Worm (Caenorhabditis elegans) whole organism, L2 larva: Measurements from ENCODE around the gene R151.2.

Source experiments
- C34F6.9 ChIP-seq: fragments of 150-350 bp; optimal IDR thresholded peaks from 2 replicates; lab custom pipeline; 2014; ENCODE audit warnings: missing biosample characterization, missing genetic modification characterization
- F13H6.1 ChIP-seq: sonication (generic microtip); optimal IDR thresholded peaks from 2 replicates; lab custom pipeline; 2016; ENCODE audit warnings: missing genetic modification characterization, missing compliant biosample characterization
- R02D3.7 ChIP-seq: fragments of 150-350 bp; optimal IDR thresholded peaks from 2 replicates; lab custom pipeline; 2014; ENCODE audit warnings: missing biosample characterization, missing genetic modification characterization
- Y55F3AM.14 ChIP-seq: fragments of 200-800 bp; sonication (Bioruptor generic); optimal IDR thresholded peaks from 2 replicates; lab custom pipeline; 2018; ENCODE audit warnings: mild to moderate bottlenecking, missing genetic modification characterization, missing compliant biosample characterization
- alr-1 ChIP-seq: fragments of 150-350 bp; optimal IDR thresholded peaks from 2 replicates; lab custom pipeline; 2014; ENCODE audit warnings: missing biosample characterization, missing genetic modification characterization
- aly-2 ChIP-seq: fragments of 150-350 bp; optimal IDR thresholded peaks from 2 replicates; lab custom pipeline; 2014; ENCODE audit warnings: missing biosample characterization, missing genetic modification characterization
- ama-1 ChIP-seq: fragments of 150-350 bp; optimal IDR thresholded peaks from 2 replicates; lab custom pipeline; 2018; ENCODE audit warnings: inconsistent platforms
- blmp-1 ChIP-seq: sonication (generic microtip); optimal IDR thresholded peaks from 2 replicates; lab custom pipeline; 2017; ENCODE audit warnings: missing genetic modification characterization, mild to moderate bottlenecking, missing compliant biosample characterization, antibody characterized with exemption, moderate library complexity; ENCODE audit not compliant: insufficient read depth
- ceh-16 ChIP-seq: fragments of 150-350 bp; optimal IDR thresholded peaks from 2 replicates; lab custom pipeline; 2014; ENCODE audit warnings: missing biosample characterization, missing genetic modification characterization
- ceh-82 ChIP-seq: fragments of 150-350 bp; optimal IDR thresholded peaks from 2 replicates; lab custom pipeline; 2014; ENCODE audit warnings: missing biosample characterization, missing genetic modification characterization
- crh-2 ChIP-seq: sonication (generic microtip); optimal IDR thresholded peaks from 2 replicates; lab custom pipeline; 2017; ENCODE audit warnings: missing biosample characterization, missing genetic modification characterization
- egl-27 ChIP-seq: sonication (generic microtip); optimal IDR thresholded peaks from 3 replicates; lab custom pipeline; 2017; ENCODE audit warnings: missing biosample characterization, missing genetic modification reagents, missing genetic modification characterization
- elt-1 ChIP-seq: fragments of 150-350 bp; optimal IDR thresholded peaks from 2 replicates; lab custom pipeline; 2014; ENCODE audit warnings: missing biosample characterization, missing genetic modification characterization
- elt-3 ChIP-seq: sonication (generic microtip); optimal IDR thresholded peaks from 2 replicates; lab custom pipeline; 2017; ENCODE audit warnings: missing biosample characterization, missing genetic modification characterization
- fos-1 ChIP-seq: fragments of 150-350 bp; optimal IDR thresholded peaks from 2 replicates; lab custom pipeline; 2014; ENCODE audit warnings: missing biosample characterization, missing genetic modification characterization
- gmeb-1 ChIP-seq: fragments of 150-350 bp; optimal IDR thresholded peaks from 2 replicates; lab custom pipeline; 2014; ENCODE audit warnings: missing biosample characterization, missing genetic modification characterization
- lin-39 ChIP-seq: fragments of 150-350 bp; optimal IDR thresholded peaks from 2 replicates; lab custom pipeline; 2014; ENCODE audit warnings: missing biosample characterization, missing genetic modification reagents, missing genetic modification characterization
- lsy-2 ChIP-seq, 2 experiments: fragments of 150-350 bp in 1 of 2; sonication (generic microtip) in 1 of 2; optimal IDR thresholded peaks; 2 replicates each; lab custom pipeline; 2014 to 2017; ENCODE audit warnings: missing biosample characterization in 2 of 2, missing genetic modification characterization in 2 of 2
- mbf-1 ChIP-seq: sonication (generic microtip); optimal IDR thresholded peaks from 2 replicates; lab custom pipeline; 2017; ENCODE audit warnings: missing biosample characterization, missing genetic modification characterization
- mdl-1 ChIP-seq, 2 experiments: fragments of 150-350 bp in 1 of 2; sonication (generic microtip) in 1 of 2; optimal IDR thresholded peaks; 2 replicates each; lab custom pipeline; 2017; ENCODE audit warnings: missing biosample characterization in 2 of 2, missing genetic modification characterization in 2 of 2
- nhr-10 ChIP-seq: sonication (generic microtip); optimal IDR thresholded peaks from 2 replicates; lab custom pipeline; 2017; ENCODE audit warnings: missing biosample characterization, missing genetic modification characterization
- nhr-11 ChIP-seq: fragments of 150-350 bp; optimal IDR thresholded peaks from 2 replicates; lab custom pipeline; 2014; ENCODE audit warnings: missing biosample characterization, missing genetic modification characterization
- nhr-12 ChIP-seq: fragments of 150-350 bp; optimal IDR thresholded peaks from 2 replicates; lab custom pipeline; 2014; ENCODE audit warnings: missing biosample characterization, missing genetic modification characterization
- nhr-129 ChIP-seq: fragments of 150-350 bp; optimal IDR thresholded peaks from 2 replicates; lab custom pipeline; 2014; ENCODE audit warnings: missing biosample characterization, missing genetic modification characterization
- nhr-21 ChIP-seq: fragments of 150-350 bp; optimal IDR thresholded peaks from 2 replicates; lab custom pipeline; 2014; ENCODE audit warnings: missing biosample characterization, missing genetic modification characterization
- nhr-23 ChIP-seq: fragments of 150-350 bp; optimal IDR thresholded peaks from 2 replicates; lab custom pipeline; 2014; ENCODE audit warnings: missing biosample characterization, missing genetic modification reagents, missing genetic modification characterization
- nhr-237 ChIP-seq: fragments of 150-350 bp; optimal IDR thresholded peaks from 2 replicates; lab custom pipeline; 2014; ENCODE audit warnings: missing biosample characterization, missing genetic modification characterization
- nhr-25 ChIP-seq: fragments of 150-350 bp; sonication (generic microtip); optimal IDR thresholded peaks from 3 replicates; lab custom pipeline; 2014; ENCODE audit warnings: missing biosample characterization, missing genetic modification characterization
- nhr-6 ChIP-seq: fragments of 150-350 bp; optimal IDR thresholded peaks from 2 replicates; lab custom pipeline; 2014; ENCODE audit warnings: missing biosample characterization, missing genetic modification characterization
- sem-4 ChIP-seq: fragments of 150-350 bp; optimal IDR thresholded peaks from 2 replicates; lab custom pipeline; 2014; ENCODE audit warnings: missing biosample characterization, missing genetic modification reagents, missing genetic modification characterization
- skn-1 ChIP-seq: sonication (generic microtip); optimal IDR thresholded peaks from 2 replicates; lab custom pipeline; 2017; ENCODE audit warnings: missing biosample characterization, missing genetic modification characterization
- sma-3 ChIP-seq: sonication (generic microtip); optimal IDR thresholded peaks from 2 replicates; lab custom pipeline; 2016; ENCODE audit warnings: missing genetic modification reagents, missing genetic modification characterization, missing compliant biosample characterization
- sma-9 ChIP-seq, 2 experiments: fragments of 150-350 bp in 1 of 2; sonication (generic microtip) in 1 of 2; optimal IDR thresholded peaks; 2 replicates each; lab custom pipeline; 2014 to 2016; ENCODE audit warnings: missing genetic modification characterization in 2 of 2, mild to moderate bottlenecking in 1 of 2, missing biosample characterization in 1 of 2, missing compliant biosample characterization in 1 of 2, missing genetic modification reagents in 1 of 2, moderate library complexity in 1 of 2
- snpc-4 ChIP-seq: fragments of 150-350 bp; optimal IDR thresholded peaks from 2 replicates; lab custom pipeline; 2014; ENCODE audit warnings: missing biosample characterization, missing genetic modification characterization
- unc-39 ChIP-seq: fragments of 150-350 bp; optimal IDR thresholded peaks from 2 replicates; lab custom pipeline; 2014; ENCODE audit warnings: missing biosample characterization, missing genetic modification characterization
- unc-62 ChIP-seq: fragments of 150-350 bp; optimal IDR thresholded peaks from 2 replicates; lab custom pipeline; 2014; ENCODE audit warnings: missing biosample characterization, missing genetic modification reagents, missing genetic modification characterization
- ztf-1 ChIP-seq: fragments of 200-800 bp; sonication (Bioruptor generic); conservative IDR thresholded peaks from 2 replicates; pipeline ENCODE4 v1.3.6; 2022; ENCODE audit warnings: missing genetic modification characterization, missing compliant biosample characterization

The R151.2 gene

DNA sequence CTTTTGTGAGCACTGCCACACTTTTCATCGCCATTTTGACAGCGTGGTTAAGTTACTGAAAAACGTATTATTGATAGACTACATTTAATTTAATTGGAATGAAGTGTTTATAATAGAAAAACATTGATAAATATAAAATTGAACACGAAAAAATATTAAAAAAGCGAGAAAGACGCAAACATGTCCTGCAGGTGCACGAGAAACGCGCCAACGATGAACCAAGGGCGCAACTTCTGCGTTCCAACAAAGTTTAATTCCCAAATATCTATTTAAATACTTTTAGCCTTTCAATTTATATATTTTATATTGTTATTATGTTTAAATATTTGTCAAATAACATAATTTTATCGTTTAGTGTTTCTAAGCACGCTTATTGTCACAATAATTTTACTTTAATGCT lies 24.4 kb downstream of the R151.2 start, which contains the start of gene ndus-8 (continued):
- TF ChIP-seq nhr-6 (tag; lab: Kevin White, UChicago) (peak; percentile 32), blmp-1 (no peak), ceh-16 (no peak), sma-9 (GFP tag; optimal IDR thresholded peaks at IDR 0.05; lab: Kevin White, UChicago) (peak; percentile 86), sma-9 (tag; optimal IDR thresholded peaks at IDR 0.05; lab: Kevin White, UChicago) (no peak)

DNA sequence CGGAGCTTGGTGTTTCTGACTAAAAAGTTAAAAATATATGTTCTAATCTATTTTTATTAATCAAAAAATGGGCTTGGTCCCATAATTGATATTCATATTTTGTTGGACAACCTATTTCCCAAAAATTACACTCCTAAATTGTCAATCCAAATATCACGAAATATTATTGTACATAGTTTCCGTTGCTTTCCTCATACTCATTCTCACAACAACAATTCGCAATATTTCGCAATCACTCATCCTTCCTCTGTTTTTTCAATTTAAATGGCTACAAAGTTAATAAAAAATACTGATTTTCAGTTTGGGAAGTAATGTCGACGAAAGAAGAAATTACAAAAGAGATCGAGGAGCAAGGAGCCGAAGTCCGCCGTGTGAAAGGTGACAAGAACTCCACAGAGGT lies 29.0 kb downstream of the R151.2 start, which contains the start of gene pars-1:
TSS of gene pars-1 (plus strand) at position 301 of the 400 bp plus-strand sequence.
- peak; percentile 22 for TF ChIP-seq nhr-129 (tag; lab: Kevin White, UChicago)
- no peak for TF ChIP-seq R02D3.7 (tag; lab: Kevin White, UChicago)
- TF ChIP-seq unc-39: no peak
- no peak for TF ChIP-seq unc-62 (GFP tag; lab: Kevin White, UChicago)
- no peak for TF ChIP-seq snpc-4
- no peak for TF ChIP-seq nhr-6 (tag; lab: Kevin White, UChicago)
- TF ChIP-seq Y55F3AM.14 (GFP tag; lab: Kevin White, UChicago): no peak

DNA sequence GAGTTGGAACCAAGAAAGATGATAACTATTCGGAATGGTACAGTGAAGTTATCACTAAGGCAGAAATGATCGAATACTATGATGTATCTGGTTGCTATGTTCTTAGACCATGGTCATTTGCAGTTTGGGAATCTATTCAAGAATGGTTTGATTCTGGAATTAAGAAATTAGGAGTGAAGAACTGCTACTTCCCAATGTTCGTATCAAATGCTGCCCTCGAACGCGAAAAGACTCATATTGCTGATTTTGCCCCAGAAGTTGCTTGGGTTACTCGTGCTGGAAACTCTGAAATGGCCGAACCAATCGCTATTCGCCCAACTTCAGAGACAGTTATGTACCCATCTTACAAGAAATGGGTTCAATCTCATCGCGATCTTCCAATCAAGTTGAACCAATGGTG lies 29.6 kb downstream of the R151.2 start:
- TF ChIP-seq aly-2 (tag; lab: Kevin White, UChicago) (no peak), ceh-16 (no peak), elt-1 (tag; lab: Kevin White, UChicago) (no peak), unc-62 (GFP tag; lab: Kevin White, UChicago) (no peak), alr-1 (tag; lab: Kevin White, UChicago) (no peak), nhr-237 (no peak), mbf-1 (tag; lab: Kevin White, UChicago) (no peak), ama-1 (lab: Kevin White, UChicago) (no peak), egl-27 (tag; lab: Kevin White, UChicago) (no peak), skn-1 (tag; lab: Kevin White, UChicago) (no peak), fos-1 (tag; lab: Kevin White, UChicago) (no peak), nhr-11 (no peak), elt-3 (tag; lab: Kevin White, UChicago) (no peak), nhr-21 (tag; lab: Kevin White, UChicago) (no peak)

DNA sequence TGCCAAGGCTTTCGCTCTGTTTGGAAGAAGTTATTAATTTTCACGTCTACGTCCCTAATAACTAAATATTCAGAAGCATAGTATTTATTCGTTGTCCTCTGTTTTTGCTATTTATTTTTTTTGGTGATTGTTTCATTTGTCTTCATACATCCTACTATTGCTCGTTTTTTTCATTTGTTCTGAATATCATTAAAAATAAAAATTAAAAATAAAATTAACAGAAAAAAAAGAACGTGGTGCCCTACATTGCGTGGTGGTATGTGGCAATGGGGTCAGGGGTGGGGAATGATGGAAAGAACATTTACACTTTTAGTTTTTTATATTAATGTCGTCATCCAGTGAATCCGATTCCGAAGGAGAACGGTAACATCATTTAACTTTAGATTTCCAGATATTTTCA lies 31.3 kb downstream of the R151.2 start, which contains the start of gene ztf-31:
TSS of gene ztf-31 (plus strand) at position 301 of the 400 bp plus-strand sequence.
- TF ChIP-seq nhr-10 (tag; lab: Kevin White, UChicago) (no peak), Y55F3AM.14 (GFP tag; lab: Kevin White, UChicago) (no peak), C34F6.9 (tag; lab: Kevin White, UChicago) (no peak), ztf-1 (no peak), lsy-2 (tag; optimal IDR thresholded peaks at IDR 0.05; lab: Kevin White, UChicago) (no peak), blmp-1 (no peak), nhr-11 (no peak), nhr-6 (tag; lab: Kevin White, UChicago) (no peak), skn-1 (tag; lab: Kevin White, UChicago) (no peak), egl-27 (tag; lab: Kevin White, UChicago) (no peak), aly-2 (tag; lab: Kevin White, UChicago) (no peak), nhr-23 (tag; lab: Kevin White, UChicago) (no peak)

DNA sequence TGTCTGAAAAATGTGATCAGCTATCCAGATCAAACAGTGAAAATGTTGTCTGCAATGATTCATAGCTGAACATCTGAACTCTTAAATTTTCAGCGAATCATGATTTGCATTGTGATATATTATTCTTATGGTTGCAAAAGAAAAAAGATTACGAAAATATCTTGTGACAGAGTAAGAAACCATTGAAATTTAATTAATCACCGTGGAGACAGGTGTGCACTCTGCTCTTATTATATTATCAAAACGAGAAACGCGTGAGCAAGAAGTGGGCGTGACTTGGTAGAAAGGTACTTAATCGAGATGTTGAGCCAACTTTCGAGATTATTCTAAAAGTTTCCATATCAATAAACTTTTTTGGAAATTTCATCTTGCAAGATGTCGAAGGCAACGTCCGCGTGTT lies 33.2 kb downstream of the R151.2 start, which contains the start of gene osm-10:
TSS of gene osm-10 (plus strand) at position 293 of the 400 bp plus-strand sequence.
- TF ChIP-seq fos-1 (tag; lab: Kevin White, UChicago) (no peak), nhr-12 (tag; lab: Kevin White, UChicago) (no peak), R02D3.7 (tag; lab: Kevin White, UChicago) (no peak), nhr-21 (tag; lab: Kevin White, UChicago) (no peak), unc-39 (no peak), ceh-16 (no peak), nhr-10 (tag; lab: Kevin White, UChicago) (no peak), lsy-2 (tag; optimal IDR thresholded peaks at IDR 0.05; lab: Kevin White, UChicago) (no peak), crh-2 (tag; lab: Kevin White, UChicago) (no peak), gmeb-1 (tag; lab: Kevin White, UChicago) (no peak), mdl-1 (tag; optimal IDR thresholded peaks at IDR 0.05; lab: Kevin White, UChicago) (no peak), nhr-129 (tag; lab: Kevin White, UChicago) (no peak), nhr-25 (tag; lab: Kevin White, UChicago) (no peak), ceh-82 (tag; lab: Kevin White, UChicago) (no peak), sem-4 (tag; lab: Kevin White, UChicago) (no peak), egl-27 (tag; lab: Kevin White, UChicago) (no peak), unc-62 (GFP tag; lab: Kevin White, UChicago) (no peak), lin-39 (no peak), sma-3 (GFP tag; lab: Kevin White, UChicago) (no peak), F13H6.1 (tag; lab: Kevin White, UChicago) (no peak)
